Worm (Caenorhabditis elegans): Measurements from ENCODE around the gene srz-83.

DNA sequence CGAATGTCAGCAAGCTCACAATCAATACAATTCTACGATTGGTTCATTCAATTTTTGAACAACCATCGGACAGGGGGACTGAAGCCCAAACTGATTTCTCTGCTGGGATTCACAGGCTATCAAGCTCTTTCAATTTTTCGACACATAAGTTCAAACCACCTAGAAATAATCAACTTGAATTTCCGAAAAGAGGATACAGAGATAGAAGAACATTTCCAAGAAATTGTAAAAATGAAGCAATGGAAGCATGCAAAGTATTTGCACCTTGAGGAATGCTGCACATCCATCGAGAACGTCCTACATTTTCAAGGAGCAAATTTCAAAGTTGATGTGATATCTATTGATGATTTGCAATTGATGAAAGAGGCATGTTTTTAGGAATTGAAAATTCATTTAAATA lies 36.5 kb upstream of the srz-83 start:
- TF ChIP-seq med-1 (GFP tag; optimal IDR thresholded peaks at IDR 0.05; ENCODE audit: insufficient read depth) (no peak), tab-1 (GFP tag; IDR thresholded peaks at IDR 0.05) (no peak), flt-1 (GFP tag; IDR thresholded peaks at IDR 0.05) (no peak), ztf-29 (GFP tag; IDR thresholded peaks at IDR 0.05) (no peak), klf-2 (GFP tag; conservative IDR thresholded peaks at IDR 0.05) (no peak), ref-1 (GFP tag; conservative IDR thresholded peaks at IDR 0.05) (no peak), cog-1 (tag; optimal IDR thresholded peaks at IDR 0.05) (no peak)

Data from whole organism, midembryonic.